Fruit fly (Drosophila melanogaster) whole organism, embryonic: ENCODE data around the gene CG10418.

ENCODE experiments used
- Atf-2 ChIP-seq: fragments of 200-800 bp; sonication (Bioruptor generic); optimal IDR thresholded peaks from 2 replicates; lab custom pipeline; 2016; ENCODE audit warnings: missing biosample characterization, missing genetic modification characterization
- CG10147 ChIP-seq: fragments of 200-800 bp; sonication (Bioruptor generic); optimal IDR thresholded peaks from 2 replicates; lab custom pipeline; 2019; ENCODE audit warnings: missing biosample characterization, mild to moderate bottlenecking, missing genetic modification characterization, moderate library complexity
- CG10431 ChIP-seq: fragments of 200-800 bp; sonication (Bioruptor generic); optimal IDR thresholded peaks from 3 replicates; lab custom pipeline; 2018; ENCODE audit warnings: missing biosample characterization, mild to moderate bottlenecking, missing genetic modification characterization
- CG11247 ChIP-seq: fragments of 200-800 bp; sonication (Bioruptor generic); IDR thresholded peaks from 2 replicates; pipeline ENCODE4 v1.3.6; 2022; ENCODE audit warnings: missing biosample characterization, missing genetic modification characterization
- CG11504 ChIP-seq: fragments of 200-800 bp; sonication (Bioruptor generic); optimal IDR thresholded peaks from 3 replicates; lab custom pipeline; 2019; ENCODE audit warnings: missing biosample characterization, mild to moderate bottlenecking, missing genetic modification characterization, moderate library complexity
- CG12942 ChIP-seq: fragments of 200-800 bp; sonication (Bioruptor generic); optimal IDR thresholded peaks from 3 replicates; lab custom pipeline; 2016; ENCODE audit warnings: missing biosample characterization, missing genetic modification characterization
- CG15479 ChIP-seq: fragments of 200-800 bp; sonication (Bioruptor generic); optimal IDR thresholded peaks from 3 replicates; lab custom pipeline; 2019; ENCODE audit warnings: missing biosample characterization, mild to moderate bottlenecking, missing genetic modification characterization, moderate library complexity
- CG17361 ChIP-seq: fragments of 200-800 bp; sonication (Bioruptor generic); IDR thresholded peaks from 3 replicates; pipeline ENCODE4 v1.3.6; 2022; ENCODE audit warnings: missing biosample characterization, missing genetic modification characterization
- CG34376 ChIP-seq: fragments of 200-800 bp; sonication (Bioruptor generic); optimal IDR thresholded peaks from 2 replicates; lab custom pipeline; 2018; ENCODE audit warnings: missing biosample characterization, mild to moderate bottlenecking, missing genetic modification characterization
- CG6683 ChIP-seq: fragments of 200-800 bp; sonication (Bioruptor generic); optimal IDR thresholded peaks from 2 replicates; lab custom pipeline; 2017; ENCODE audit warnings: missing biosample characterization, mild to moderate bottlenecking, missing genetic modification characterization, missing genetic modification reagents
- CG7271 ChIP-seq: fragments of 200-800 bp; sonication (Bioruptor generic); optimal IDR thresholded peaks from 2 replicates; lab custom pipeline; 2018; ENCODE audit warnings: missing biosample characterization, mild to moderate bottlenecking, missing genetic modification characterization, moderate library complexity
- CG7745 ChIP-seq: fragments of 200-800 bp; sonication (Bioruptor generic); optimal IDR thresholded peaks from 2 replicates; lab custom pipeline; 2018; ENCODE audit warnings: missing biosample characterization, mild to moderate bottlenecking, missing genetic modification characterization, moderate library complexity
- CG7963 ChIP-seq: fragments of 200-800 bp; sonication (Bioruptor generic); IDR thresholded peaks from 3 replicates; pipeline ENCODE4 v1.3.6; 2022; ENCODE audit warnings: missing biosample characterization, missing genetic modification characterization; ENCODE audit not compliant: partially characterized antibody
- CG8924 ChIP-seq: fragments of 200-800 bp; optimal IDR thresholded peaks from 3 replicates; lab custom pipeline; 2019; ENCODE audit warnings: missing biosample characterization, mild to moderate bottlenecking, missing genetic modification characterization, moderate library complexity
- CTCF ChIP-seq: fragments of 200-800 bp; sonication (Bioruptor generic); optimal IDR thresholded peaks from 2 replicates; lab custom pipeline; 2017; ENCODE audit warnings: missing biosample characterization, mild to moderate bottlenecking, missing genetic modification characterization, moderate library complexity
- CoRest ChIP-seq: fragments of 200-800 bp; sonication (Bioruptor generic); optimal IDR thresholded peaks from 3 replicates; lab custom pipeline; 2018; ENCODE audit warnings: missing biosample characterization, mild to moderate bottlenecking, missing genetic modification characterization, moderate library complexity
- Dad ChIP-seq: fragments of 200-800 bp; sonication (Bioruptor generic); optimal IDR thresholded peaks from 3 replicates; lab custom pipeline; 2016; ENCODE audit warnings: missing biosample characterization, missing genetic modification characterization
- Hmx ChIP-seq: fragments of 200-800 bp; sonication (Bioruptor generic); optimal IDR thresholded peaks from 2 replicates; lab custom pipeline; 2016; ENCODE audit warnings: missing biosample characterization, missing genetic modification characterization
- Kr ChIP-seq: fragments of 200-800 bp; sonication (Bioruptor generic); optimal IDR thresholded peaks from 2 replicates; lab custom pipeline; 2017; ENCODE audit warnings: missing biosample characterization, mild to moderate bottlenecking, missing genetic modification characterization
- Lpt ChIP-seq: fragments of >200 bp; optimal IDR thresholded peaks from 2 replicates; lab custom pipeline; 2018; ENCODE audit warnings: missing biosample characterization, missing genetic modification characterization
- MESR4 ChIP-seq: fragments of 200-800 bp; sonication (Bioruptor generic); optimal IDR thresholded peaks from 2 replicates; lab custom pipeline; 2018; ENCODE audit warnings: missing biosample characterization, mild to moderate bottlenecking, missing genetic modification characterization, moderate library complexity
- Max ChIP-seq: fragments of 200-800 bp; sonication (Bioruptor generic); optimal IDR thresholded peaks from 2 replicates; lab custom pipeline; 2016; ENCODE audit warnings: missing biosample characterization, mild to moderate bottlenecking, missing genetic modification characterization
- Neu2 ChIP-seq: fragments of 200-800 bp; sonication (Bioruptor generic); optimal IDR thresholded peaks from 3 replicates; lab custom pipeline; 2016; ENCODE audit warnings: missing biosample characterization, missing genetic modification characterization, borderline replicate concordance
- Opbp ChIP-seq: fragments of 200-800 bp; sonication (Bioruptor generic); IDR thresholded peaks from 3 replicates; pipeline ENCODE4 v1.3.6; 2022; ENCODE audit warnings: missing biosample characterization, missing genetic modification characterization; ENCODE audit not compliant: partially characterized antibody
- Pdp1 ChIP-seq, 2 experiments: fragments of 200-800 bp; sonication (Bioruptor generic); optimal IDR thresholded peaks; 3 replicates each; lab custom pipeline; 2016; ENCODE audit warnings: missing biosample characterization in 2 of 2, missing genetic modification characterization in 2 of 2, mild to moderate bottlenecking in 1 of 2, moderate library complexity in 1 of 2
- Scr ChIP-seq: fragments of 200-800 bp; sonication (Bioruptor generic); IDR thresholded peaks from 2 replicates; pipeline ENCODE4 v1.3.6; 2022; ENCODE audit warnings: missing biosample characterization, missing genetic modification characterization; ENCODE audit not compliant: partially characterized antibody
- Sox100B ChIP-seq: fragments of 200-800 bp; sonication (Bioruptor generic); optimal IDR thresholded peaks from 3 replicates; lab custom pipeline; 2018; ENCODE audit warnings: missing biosample characterization, mild to moderate bottlenecking, missing genetic modification characterization
- Taf1 ChIP-seq: fragments of 200-800 bp; sonication (Bioruptor generic); IDR thresholded peaks from 2 replicates; pipeline ENCODE4 v1.3.6; 2022; ENCODE audit warnings: missing biosample characterization, missing genetic modification characterization
- YL-1 ChIP-seq: fragments of 200-800 bp; sonication (Bioruptor generic); optimal IDR thresholded peaks from 3 replicates; lab custom pipeline; 2017; ENCODE audit warnings: missing biosample characterization, mild to moderate bottlenecking, missing genetic modification characterization
- ap ChIP-seq: fragments of 200-800 bp; sonication (Bioruptor generic); IDR thresholded peaks from 2 replicates; pipeline ENCODE4 v1.3.6; 2022; ENCODE audit warnings: missing biosample characterization, missing genetic modification characterization
- chm ChIP-seq: fragments of 200-800 bp; sonication (Bioruptor generic); IDR thresholded peaks from 2 replicates; pipeline ENCODE4 v1.3.6; 2022; ENCODE audit warnings: missing biosample characterization, missing genetic modification characterization
- dati ChIP-seq: fragments of 200-800 bp; sonication (Bioruptor generic); IDR thresholded peaks from 2 replicates; pipeline ENCODE4 v1.3.6; 2022; ENCODE audit warnings: missing biosample characterization, missing genetic modification characterization
- dmrt11E ChIP-seq: fragments of 200-800 bp; sonication (Bioruptor generic); optimal IDR thresholded peaks from 3 replicates; lab custom pipeline; 2018; ENCODE audit warnings: missing biosample characterization, mild to moderate bottlenecking, missing genetic modification characterization, moderate library complexity
- grau ChIP-seq: fragments of 200-800 bp; optimal IDR thresholded peaks from 3 replicates; lab custom pipeline; 2019; ENCODE audit warnings: missing biosample characterization, mild to moderate bottlenecking, missing genetic modification characterization, moderate library complexity
- gro ChIP-seq: fragments of 200-800 bp; sonication (Bioruptor generic); optimal IDR thresholded peaks from 2 replicates; lab custom pipeline; 2016; ENCODE audit warnings: missing biosample characterization, missing genetic modification characterization
- gsb-n ChIP-seq: fragments of 200-800 bp; sonication (Bioruptor generic); optimal IDR thresholded peaks from 3 replicates; lab custom pipeline; 2018; ENCODE audit warnings: missing biosample characterization, mild to moderate bottlenecking, missing genetic modification characterization
- ind ChIP-seq: fragments of 200-800 bp; sonication (Bioruptor generic); optimal IDR thresholded peaks from 3 replicates; lab custom pipeline; 2016; ENCODE audit warnings: missing biosample characterization, missing genetic modification characterization
- kay ChIP-seq: fragments of 200-800 bp; sonication (Bioruptor generic); optimal IDR thresholded peaks from 2 replicates; lab custom pipeline; 2016; ENCODE audit warnings: missing biosample characterization, missing genetic modification characterization
- lmd ChIP-seq: fragments of 200-800 bp; sonication (Bioruptor generic); IDR thresholded peaks from 2 replicates; pipeline ENCODE4 v1.3.6; 2022; ENCODE audit warnings: missing biosample characterization, missing genetic modification characterization
- mld ChIP-seq: fragments of 200-800 bp; sonication (Bioruptor generic); IDR thresholded peaks from 3 replicates; pipeline ENCODE4 v1.3.6; 2022; ENCODE audit warnings: missing biosample characterization, missing genetic modification characterization; ENCODE audit not compliant: partially characterized antibody
- nau ChIP-seq: fragments of 200-800 bp; sonication (Bioruptor generic); optimal IDR thresholded peaks from 3 replicates; lab custom pipeline; 2017; ENCODE audit warnings: missing biosample characterization, mild to moderate bottlenecking, missing genetic modification characterization, missing genetic modification reagents
- onecut ChIP-seq: fragments of 200-800 bp; sonication (Bioruptor generic); IDR thresholded peaks from 2 replicates; pipeline ENCODE4 v1.3.6; 2022; ENCODE audit warnings: missing biosample characterization, missing genetic modification characterization
- p53 ChIP-seq: fragments of 200-800 bp; sonication (Bioruptor generic); optimal IDR thresholded peaks from 2 replicates; lab custom pipeline; 2016; ENCODE audit warnings: missing biosample characterization, missing genetic modification characterization
- ranshi ChIP-seq: fragments of 200-800 bp; sonication (Bioruptor generic); IDR thresholded peaks from 2 replicates; pipeline ENCODE4 v1.3.6; 2022; ENCODE audit warnings: missing biosample characterization, missing genetic modification characterization
- rib ChIP-seq: fragments of 200-800 bp; sonication (Bioruptor generic); IDR thresholded peaks from 2 replicates; pipeline ENCODE4 v1.3.6; 2022; ENCODE audit warnings: missing biosample characterization, missing genetic modification characterization
- sr ChIP-seq: fragments of 200-800 bp; sonication (Bioruptor generic); IDR thresholded peaks from 3 replicates; pipeline ENCODE4 v1.3.6; 2022; ENCODE audit warnings: missing biosample characterization, missing genetic modification characterization
- tll ChIP-seq, 2 experiments: fragments of 200-800 bp in 1 of 2; fragments of >200 bp in 1 of 2; sonication (Bioruptor generic) in 1 of 2; optimal IDR thresholded peaks; 2 replicates each; lab custom pipeline; 2017 to 2019; ENCODE audit warnings: missing biosample characterization in 2 of 2, missing genetic modification characterization in 2 of 2, mild to moderate bottlenecking in 1 of 2, moderate library complexity in 1 of 2
- unc-4 ChIP-seq: fragments of 200-800 bp; sonication (Bioruptor generic); IDR thresholded peaks from 2 replicates; pipeline ENCODE4 v1.3.6; 2022; ENCODE audit warnings: missing biosample characterization, missing genetic modification characterization; ENCODE audit not compliant: partially characterized antibody
- wdn ChIP-seq: fragments of 200-800 bp; sonication (Bioruptor generic); IDR thresholded peaks from 2 replicates; pipeline ENCODE4 v1.3.6; 2022; ENCODE audit warnings: missing biosample characterization, missing genetic modification characterization
- yki ChIP-seq: fragments of >200 bp; optimal IDR thresholded peaks from 3 replicates; lab custom pipeline; 2018
- zfh2 ChIP-seq: fragments of 200-800 bp; sonication (Bioruptor generic); optimal IDR thresholded peaks from 2 replicates; lab custom pipeline; 2016; ENCODE audit warnings: missing biosample characterization, missing genetic modification characterization

The CG10418 gene

dm6 chr3L:12336339-12336738 is at the start of gene CG10418 (continued):
- peak; percentile 37 for TF ChIP-seq CG10147 (GFP tag; lab: Kevin White, UChicago)
- peak; percentile 65 for TF ChIP-seq ind (GFP tag; lab: Kevin White, UChicago)
- no peak for TF ChIP-seq p53 (GFP tag; lab: Kevin White, UChicago)
- no peak for TF ChIP-seq rib (GFP tag; lab: Robert Waterston, UW)
- no peak for TF ChIP-seq nau (GFP tag; lab: Kevin White, UChicago)
- TF ChIP-seq Hmx (GFP tag; lab: Kevin White, UChicago), result no peak
- peak in 1 of 2 experiments; percentile 13 for TF ChIP-seq Pdp1 (GFP tag; optimal IDR thresholded peaks at IDR 0.05; lab: Kevin White, UChicago)
- peak; percentile 62; the same call in 2 of the 3 replicates for TF ChIP-seq Opbp (GFP tag; lab: Robert Waterston, UW)
- TF ChIP-seq Max, result peak; percentile 65
- peak; percentile 56 for TF ChIP-seq dmrt11E (tag; lab: Kevin White, UChicago)
- TF ChIP-seq gsb-n, result no peak
- TF ChIP-seq chm (GFP tag; lab: Robert Waterston, UW), result no peak
- TF ChIP-seq grau, result no peak
- TF ChIP-seq CG7745 (tag; lab: Kevin White, UChicago), result no peak
- TF ChIP-seq CG11247 (GFP tag; lab: Robert Waterston, UW), result no peak
- peak; percentile 87 for TF ChIP-seq Scr (GFP tag; lab: Robert Waterston, UW)
- 0 out of 3 replicates have a peak, but pooled peaks have one; percentile 50 for TF ChIP-seq mld (GFP tag; lab: Robert Waterston, UW)
- TF ChIP-seq sr (GFP tag; lab: Robert Waterston, UW), result no peak
- no peak for TF ChIP-seq tll (GFP tag; optimal IDR thresholded peaks at IDR 0.05; lab: Kevin White, UChicago)
- no peak for TF ChIP-seq yki (lab: Kevin White, UChicago)
- TF ChIP-seq CG10431 (GFP tag; lab: Kevin White, UChicago), result no peak
- peak; percentile 14 for TF ChIP-seq zfh2 (GFP tag; lab: Kevin White, UChicago)
- no peak for TF ChIP-seq Taf1
- 0 out of 3 replicates have a peak, but pooled peaks have one; percentile 43 for TF ChIP-seq CG7963 (GFP tag; lab: Robert Waterston, UW)
- TF ChIP-seq CG17361 (GFP tag; lab: Robert Waterston, UW), result no peak; the same call in 2 of the 3 replicates
- peak; percentile 74 for TF ChIP-seq CoRest
- peak; percentile 2 for TF ChIP-seq YL-1 (GFP tag; lab: Kevin White, UChicago)
- TF ChIP-seq ranshi (GFP tag; lab: Robert Waterston, UW), result peak; percentile 44; the same call in 1 of the 2 replicates
- TF ChIP-seq CG6683, result no peak
- TF ChIP-seq kay (GFP tag; lab: Kevin White, UChicago), result no peak
- no peak for TF ChIP-seq dati (GFP tag; lab: Robert Waterston, UW)
- TF ChIP-seq lmd (GFP tag; lab: Robert Waterston, UW), result no peak; the same call in 1 of the 2 replicates
- TF ChIP-seq CG7271 (tag; lab: Kevin White, UChicago), result no peak
- peak; percentile 16 for TF ChIP-seq CTCF (GFP tag; lab: Kevin White, UChicago)
- no peak for TF ChIP-seq gro (GFP tag; lab: Kevin White, UChicago)
- no peak for TF ChIP-seq Atf-2
- no peak for TF ChIP-seq Neu2
- no peak for TF ChIP-seq MESR4 (GFP tag; lab: Kevin White, UChicago)
- peak; percentile 5; the same call in 1 of the 2 replicates for TF ChIP-seq ap (GFP tag; lab: Robert Waterston, UW)
- TF ChIP-seq CG34376 (GFP tag; lab: Kevin White, UChicago), result no peak
- no peak for TF ChIP-seq Sox100B
- peak; percentile 80 for TF ChIP-seq unc-4 (GFP tag; lab: Robert Waterston, UW)
- TF ChIP-seq Lpt (GFP tag; lab: Kevin White, UChicago), result no peak
- peak; percentile 49 for TF ChIP-seq CG8924 (tag; lab: Kevin White, UChicago)
- TF ChIP-seq Dad (GFP tag; lab: Kevin White, UChicago), result no peak
- no peak for TF ChIP-seq CG15479 (GFP tag; lab: Kevin White, UChicago)
- no peak for TF ChIP-seq onecut (GFP tag; lab: Robert Waterston, UW)
- TF ChIP-seq CG12942, result peak; percentile 27
- TF ChIP-seq wdn (GFP tag; lab: Robert Waterston, UW), result no peak
- TF ChIP-seq CG11504 (tag; lab: Kevin White, UChicago), result peak; percentile 60
- TF ChIP-seq Kr (GFP tag; lab: Kevin White, UChicago), result no peak
